Fruit fly (Drosophila melanogaster): Measurements from ENCODE around the gene CG3527.

DNA sequence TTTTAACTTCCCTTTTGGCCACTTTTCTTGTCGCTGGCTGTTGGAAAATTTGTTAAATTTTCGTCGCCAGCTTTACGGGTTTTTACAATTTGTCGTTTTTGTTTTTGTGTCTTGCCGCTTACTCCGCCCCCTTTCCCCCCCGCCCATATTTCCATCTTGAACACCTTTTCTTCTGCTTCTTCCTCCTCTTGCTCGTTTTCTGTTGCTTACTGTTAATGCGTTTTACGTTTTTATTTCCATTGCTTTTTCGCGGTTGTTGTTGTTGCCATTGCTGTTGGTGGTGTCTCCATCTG, 38.9 kb downstream of the CG3527 start:
- TF ChIP-seq E2f1 (GFP tag; IDR thresholded peaks at IDR 0.05) (no peak), CG11398 (GFP tag; optimal IDR thresholded peaks at IDR 0.05) (no peak), D19A (tag; optimal IDR thresholded peaks at IDR 0.05) (no peak), zfh1 (GFP tag; IDR thresholded peaks at IDR 0.05) (no peak), jigr1 (GFP tag; IDR thresholded peaks at IDR 0.05) (no peak), CG1233 (GFP tag; optimal IDR thresholded peaks at IDR 0.05) (no peak)
